Fruit fly (Drosophila melanogaster) whole organism, wandering third instar larva: ENCODE measurements around the gene Rad17.

ENCODE experiments used
- GATAd ChIP-seq: sonication (Bioruptor generic); optimal IDR thresholded peaks from 2 replicates; lab custom pipeline; 2016; ENCODE audit warnings: missing biosample characterization, missing genetic modification characterization
- N ChIP-seq: fragments of >200 bp; optimal IDR thresholded peaks from 2 replicates; lab custom pipeline; 2018; ENCODE audit warnings: missing biosample characterization, missing external identifiers, missing genetic modification characterization
- OdsH ChIP-seq: fragments of 200-800 bp; sonication (Bioruptor generic); optimal IDR thresholded peaks from 2 replicates; lab custom pipeline; 2016; ENCODE audit warnings: missing biosample characterization, mild to moderate bottlenecking, missing genetic modification characterization
- Sp1 ChIP-seq: fragments of 200-800 bp; sonication (Bioruptor generic); optimal IDR thresholded peaks from 3 replicates; lab custom pipeline; 2019; ENCODE audit warnings: missing biosample characterization, mild to moderate bottlenecking, missing genetic modification characterization, moderate library complexity
- dl ChIP-seq, 2 experiments: fragments of 175-275, 200-275 bp in 1 of 2; fragments of 200-275 bp in 1 of 2; sonication (Bioruptor generic); optimal IDR thresholded peaks; lab custom pipeline; 2018; ENCODE audit warnings: mild to moderate bottlenecking in 2 of 2, missing biosample characterization in 2 of 2, missing genetic modification characterization in 2 of 2, moderate library complexity in 2 of 2; ENCODE audit not compliant: partially characterized antibody in 2 of 2, insufficient read depth in 1 of 2
- foxo ChIP-seq, 2 experiments: fragments of 200-800 bp; sonication (Bioruptor generic); optimal IDR thresholded peaks; 2 replicates in 1 of 2; 3 replicates in 1 of 2; lab custom pipeline; 2016 to 2017; ENCODE audit warnings: missing biosample characterization in 2 of 2, missing genetic modification characterization in 2 of 2
- jim ChIP-seq: fragments of 175-275, 200-325 bp; sonication (Bioruptor generic); optimal IDR thresholded peaks from 2 replicates; lab custom pipeline; 2016; ENCODE audit warnings: missing biosample characterization, mild to moderate bottlenecking, missing genetic modification characterization
- psq ChIP-seq: fragments of 200-800 bp; sonication (Bioruptor generic); optimal IDR thresholded peaks from 3 replicates; lab custom pipeline; 2017; ENCODE audit warnings: missing biosample characterization, mild to moderate bottlenecking, missing genetic modification characterization, moderate library complexity
- rgr ChIP-seq: fragments of 200-800 bp; sonication (Bioruptor generic); optimal IDR thresholded peaks from 3 replicates; lab custom pipeline; 2016; ENCODE audit warnings: missing biosample characterization, mild to moderate bottlenecking, missing genetic modification characterization
- tai ChIP-seq: sonication (Bioruptor generic); optimal IDR thresholded peaks from 2 replicates; lab custom pipeline; 2016; ENCODE audit warnings: missing biosample characterization, missing genetic modification characterization
- usp ChIP-seq: fragments of >200 bp; optimal IDR thresholded peaks from 2 replicates; lab custom pipeline; 2017; ENCODE audit warnings: missing biosample characterization, missing genetic modification characterization

DNA sequence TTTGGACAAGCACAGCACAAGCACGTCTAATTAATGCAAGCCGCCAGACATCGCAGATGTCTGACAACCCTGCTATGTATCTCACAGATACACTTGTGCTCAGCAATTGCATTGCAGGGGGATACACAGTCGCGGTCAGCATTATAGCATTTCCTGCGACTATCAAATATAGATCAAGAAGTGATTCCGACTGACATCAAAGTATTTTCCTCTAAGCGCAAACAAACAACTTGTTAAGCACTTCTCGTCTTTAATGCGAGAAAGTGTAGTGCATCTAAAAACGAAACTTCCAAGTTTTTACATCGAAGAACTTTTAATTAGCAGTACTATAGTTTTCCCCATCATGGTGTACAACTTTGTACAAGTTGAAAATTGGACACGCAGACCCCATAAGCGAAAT, 9.9 kb upstream of the Rad17 start:
- no peak for TF ChIP-seq tai (GFP tag; lab: Kevin White, UChicago)
- peak; percentile 8 for TF ChIP-seq rgr (GFP tag; lab: Kevin White, UChicago)
- no peak for TF ChIP-seq N
- no peak for TF ChIP-seq OdsH (GFP tag; lab: Kevin White, UChicago)
- TF ChIP-seq usp (GFP tag; lab: Kevin White, UChicago) = no peak
- TF ChIP-seq psq = no peak
- no peak for TF ChIP-seq jim (GFP tag; lab: Kevin White, UChicago)
- no peak for TF ChIP-seq GATAd (GFP tag; lab: Kevin White, UChicago)
- no peak for TF ChIP-seq Sp1 (GFP tag; lab: Kevin White, UChicago)
- peak in 1 of 2 experiments; percentile 22 for TF ChIP-seq foxo (GFP tag; optimal IDR thresholded peaks at IDR 0.05; lab: Kevin White, UChicago)
- TF ChIP-seq dl (GFP tag; optimal IDR thresholded peaks at IDR 0.05; lab: Kevin White, UChicago; ENCODE audit: insufficient read depth in 1 of 2, partially characterized antibody in 2 of 2) = no peak
